Fruit fly (Drosophila melanogaster) whole organism, pupa: ENCODE data around the gene CG32706.

Experiments
- CG10348 ChIP-seq: fragments of 200-800 bp; sonication (Bioruptor generic); IDR thresholded peaks from 2 replicates; pipeline ENCODE4 v1.3.6; 2022; ENCODE audit warnings: missing biosample characterization, missing genetic modification characterization
- CG12605 ChIP-seq: fragments of 200-800 bp; sonication (Bioruptor generic); IDR thresholded peaks from 2 replicates; pipeline ENCODE4 v1.3.6; 2022; ENCODE audit warnings: missing biosample characterization, missing genetic modification characterization
- CG17806 ChIP-seq: fragments of 200-800 bp; sonication (Bioruptor generic); optimal IDR thresholded peaks from 2 replicates; lab custom pipeline; 2018; ENCODE audit warnings: missing biosample characterization, mild to moderate bottlenecking, missing genetic modification characterization, moderate library complexity
- CG34367 ChIP-seq: fragments of 200-800 bp; sonication (Bioruptor generic); optimal IDR thresholded peaks from 2 replicates; lab custom pipeline; 2018; ENCODE audit warnings: missing biosample characterization, mild to moderate bottlenecking, missing genetic modification characterization
- CG4496 ChIP-seq: fragments of 200-800 bp; sonication (Bioruptor generic); IDR thresholded peaks from 3 replicates; pipeline ENCODE4 v1.3.6; 2022; ENCODE audit warnings: missing biosample characterization, missing genetic modification characterization
- CG8301 ChIP-seq: fragments of 200-800 bp; sonication (Bioruptor generic); optimal IDR thresholded peaks from 2 replicates; lab custom pipeline; 2018; ENCODE audit warnings: missing biosample characterization, mild to moderate bottlenecking, missing genetic modification characterization
- CG9948 ChIP-seq: fragments of 200-800 bp; sonication (Bioruptor generic); optimal IDR thresholded peaks from 2 replicates; lab custom pipeline; 2018; ENCODE audit warnings: missing biosample characterization, mild to moderate bottlenecking, missing genetic modification characterization, moderate library complexity
- gl ChIP-seq: fragments of 200-800 bp; sonication (Bioruptor generic); optimal IDR thresholded peaks from 2 replicates; lab custom pipeline; 2018; ENCODE audit warnings: missing biosample characterization, mild to moderate bottlenecking, missing genetic modification characterization
- rn ChIP-seq: fragments of 200-800 bp; sonication (Bioruptor generic); IDR thresholded peaks from 2 replicates; pipeline ENCODE4 v1.3.6; 2022; ENCODE audit warnings: missing biosample characterization, missing genetic modification characterization

dm6 chrX:9110155-9110909 lies 23.4 kb downstream of the CG32706 start:
- TF ChIP-seq CG4496 = no peak
- TF ChIP-seq CG9948 (tag; lab: Kevin White, UChicago) = no peak
- no peak for TF ChIP-seq gl
- no peak for TF ChIP-seq CG8301 (tag; lab: Kevin White, UChicago)
- TF ChIP-seq CG17806 (tag; lab: Kevin White, UChicago) = no peak
- no peak for TF ChIP-seq rn (GFP tag; lab: Robert Waterston, UW)
- no peak for TF ChIP-seq CG10348 (GFP tag; lab: Robert Waterston, UW)
- TF ChIP-seq CG12605 (GFP tag; lab: Robert Waterston, UW) = no peak
- no peak for TF ChIP-seq CG34367
